Worm (Caenorhabditis elegans): ENCODE data around the gene inpp-1.

- no peak for TF ChIP-seq snpc-4 (tag; optimal IDR thresholded peaks at IDR 0.05)
- TF ChIP-seq pha-4 (tag; optimal IDR thresholded peaks at IDR 0.05) = no peak
- no peak for TF ChIP-seq blmp-1 (tag; optimal IDR thresholded peaks at IDR 0.05)
- TF ChIP-seq nhr-28 (tag; optimal IDR thresholded peaks at IDR 0.05) = no peak
- no peak for TF ChIP-seq nhr-237 (tag; optimal IDR thresholded peaks at IDR 0.05)
- TF ChIP-seq unc-39 (tag; optimal IDR thresholded peaks at IDR 0.05) = no peak
- peak; percentile 44 for TF ChIP-seq ces-1 (GFP tag; optimal IDR thresholded peaks at IDR 0.05)
- TF ChIP-seq elt-3 (tag; optimal IDR thresholded peaks at IDR 0.05) = no peak
- TF ChIP-seq hlh-1 (tag; optimal IDR thresholded peaks at IDR 0.05) = no peak
- TF ChIP-seq M03D4.4 (tag; optimal IDR thresholded peaks at IDR 0.05) = no peak
- no peak for TF ChIP-seq tbx-8 (GFP tag; optimal IDR thresholded peaks at IDR 0.05)
- no peak for TF ChIP-seq drap-1 (GFP tag; optimal IDR thresholded peaks at IDR 0.05)
- TF ChIP-seq nhr-76 (tag; optimal IDR thresholded peaks at IDR 0.05) = no peak
Measured at ce11 chrIV:10768146-10768636, 5.5 kb downstream of the inpp-1 start, which contains the start of gene T25B9.8.

Measured in whole organism, mixed stage, embryonic.